Worm (Caenorhabditis elegans) whole organism, L4 larva: ENCODE results near the gene lec-6.

Experiments
- attf-4 ChIP-seq: sonication (generic microtip); optimal IDR thresholded peaks from 3 replicates; lab custom pipeline; 2017; ENCODE audit warnings: missing biosample characterization, missing genetic modification characterization
- mes-2 ChIP-seq: sonication (generic microtip); optimal IDR thresholded peaks from 2 replicates; lab custom pipeline; 2016; ENCODE audit warnings: missing genotype, mild to moderate bottlenecking, missing genetic modification characterization, missing compliant biosample characterization; ENCODE audit not compliant: poor library complexity, severe bottlenecking
- skn-1 ChIP-seq: fragments of 150-350 bp; optimal IDR thresholded peaks from 2 replicates; lab custom pipeline; 2014; ENCODE audit warnings: missing biosample characterization, missing genetic modification characterization

DNA sequence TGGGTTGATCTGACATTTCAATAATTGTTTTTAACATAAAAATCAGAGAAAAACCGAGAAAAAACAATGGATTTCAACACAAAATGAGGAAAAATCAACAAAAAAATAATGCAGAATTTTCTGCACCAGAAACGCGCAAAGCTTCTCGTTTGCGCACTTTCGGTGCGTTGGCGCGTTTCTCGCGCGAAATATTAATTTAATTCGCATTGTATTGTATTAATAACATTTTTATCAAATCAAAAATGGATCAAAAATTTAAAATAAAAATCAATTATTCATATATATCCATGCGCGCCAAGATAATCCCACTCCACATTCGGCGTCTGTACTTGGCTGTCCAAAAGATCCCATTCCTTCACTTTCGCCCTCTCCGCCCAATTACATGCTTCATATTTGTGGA, 34.5 kb upstream of the lec-6 start, which contains the start of gene fem-2:
- peak; percentile 61 for TF ChIP-seq mes-2 (tag; lab: Kevin White, UChicago)
- TF ChIP-seq attf-4 (tag; lab: Kevin White, UChicago), result no peak
- TF ChIP-seq skn-1 (tag; lab: Kevin White, UChicago), result no peak
